Worm (Caenorhabditis elegans): ENCODE measurements around the gene srh-71.

srh-71 gene

DNA sequence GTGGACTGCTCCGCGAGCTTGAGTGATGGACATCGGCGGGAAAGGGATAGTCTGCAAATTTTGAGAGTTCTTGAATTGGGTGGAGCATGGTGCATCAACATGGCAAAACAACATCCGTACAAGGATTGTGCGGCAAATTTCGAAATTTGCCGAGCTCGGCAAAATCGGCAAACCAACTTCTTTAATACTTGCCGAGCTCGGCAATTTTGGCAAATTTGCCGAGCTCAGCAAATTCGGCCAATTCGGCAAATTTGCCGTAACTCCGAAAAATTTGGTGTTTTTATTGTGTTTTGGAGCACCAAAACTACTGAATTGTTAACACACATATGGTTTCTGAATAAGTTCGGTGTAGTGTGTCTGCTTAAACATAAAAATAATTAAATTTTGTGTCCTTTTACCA is 46.8 kb downstream of the srh-71 start, which contains the start of gene fbxc-55:
Gene fbxc-55 (minus strand): TSS at position 101 of the 400 bp plus-strand sequence.
- TF ChIP-seq dmd-4 (tag; optimal IDR thresholded peaks at IDR 0.05) (no peak), C34F6.9 (tag; optimal IDR thresholded peaks at IDR 0.05) (no peak)

DNA sequence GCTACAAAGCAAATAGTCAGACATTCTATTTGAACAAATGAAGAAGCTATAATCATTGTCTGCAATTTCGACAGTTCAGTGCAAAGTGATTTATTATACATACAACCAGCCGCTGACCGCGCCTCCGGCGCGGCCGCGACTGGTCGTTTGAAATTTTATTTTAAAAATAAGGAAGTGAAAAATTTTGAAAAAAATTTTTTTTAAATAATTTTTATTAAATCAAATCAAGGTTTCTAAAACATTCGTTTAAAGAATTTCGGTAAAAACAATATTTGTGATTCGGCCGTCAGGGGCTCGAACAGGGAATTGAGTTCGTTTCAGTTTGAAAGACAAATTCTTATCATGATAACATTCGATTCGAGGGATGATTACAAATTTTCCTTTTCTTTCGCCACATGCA is 48.9 kb downstream of the srh-71 start, which contains the start of gene Y27F2A.10:
Gene Y27F2A.10 (minus strand): TSS at position 101 of the 400 bp plus-strand sequence.
- TF ChIP-seq sma-9 (GFP tag; optimal IDR thresholded peaks at IDR 0.05) (no peak), sma-9 (tag; optimal IDR thresholded peaks at IDR 0.05) (no peak), ama-1 (optimal IDR thresholded peaks at IDR 0.05) (no peak), gmeb-1 (tag; optimal IDR thresholded peaks at IDR 0.05) (no peak)
